Worm (Caenorhabditis elegans) whole organism, young adult: ENCODE measurements around the gene srx-36.

Experiments
- B0019.2 ChIP-seq: fragments of 200-800 bp; sonication (Bioruptor generic); conservative IDR thresholded peaks from 2 replicates; pipeline ENCODE4 v1.3.6; 2022; ENCODE audit warnings: missing genetic modification reagents, missing genetic modification characterization, missing compliant biosample characterization
- B0336.3 ChIP-seq: fragments of 200-800 bp; sonication (Bioruptor generic); IDR thresholded peaks from 2 replicates; pipeline ENCODE4 v1.3.6; 2022; ENCODE audit warnings: missing genetic modification characterization, missing compliant biosample characterization
- C06A6.2 ChIP-seq: fragments of 200-800 bp; sonication (Bioruptor generic); conservative IDR thresholded peaks from 2 replicates; pipeline ENCODE4 v1.3.6; 2022; ENCODE audit warnings: missing genetic modification characterization, missing compliant biosample characterization
- C17E4.6 ChIP-seq: fragments of 200-800 bp; sonication (Bioruptor generic); IDR thresholded peaks from 2 replicates; pipeline ENCODE4 v1.3.6; 2022; ENCODE audit warnings: missing genetic modification reagents, missing genetic modification characterization, missing compliant biosample characterization
- F10E7.11 ChIP-seq: sonication (generic microtip); optimal IDR thresholded peaks from 2 replicates; lab custom pipeline; 2017; ENCODE audit warnings: mild to moderate bottlenecking, missing genetic modification characterization, moderate library complexity, missing compliant biosample characterization
- F49E8.2 ChIP-seq: sonication (generic microtip); optimal IDR thresholded peaks from 3 replicates; lab custom pipeline; 2017; ENCODE audit warnings: missing genetic modification characterization, mild to moderate bottlenecking, missing compliant biosample characterization, antibody characterized with exemption, moderate library complexity; ENCODE audit not compliant: insufficient read depth
- F55B11.4 ChIP-seq: sonication (generic microtip); optimal IDR thresholded peaks from 2 replicates; lab custom pipeline; 2016; ENCODE audit warnings: missing compliant biosample characterization, missing genetic modification characterization, borderline replicate concordance; ENCODE audit not compliant: insufficient read depth
- akir-1 ChIP-seq: fragments of 200-800 bp; sonication (Bioruptor generic); optimal IDR thresholded peaks from 2 replicates; lab custom pipeline; 2018; ENCODE audit warnings: mild to moderate bottlenecking, missing genetic modification characterization, moderate library complexity, missing compliant biosample characterization
- attf-6 ChIP-seq: fragments of 200-800 bp; sonication (Bioruptor generic); IDR thresholded peaks from 2 replicates; pipeline ENCODE4 v1.3.6; 2022; ENCODE audit warnings: missing genetic modification reagents, missing genetic modification characterization, missing compliant biosample characterization
- bed-1 ChIP-seq: fragments of 200-800 bp; sonication (Bioruptor generic); IDR thresholded peaks from 2 replicates; pipeline ENCODE4 v1.3.6; 2022; ENCODE audit warnings: missing genetic modification reagents, missing genetic modification characterization, missing compliant biosample characterization
- bed-2 ChIP-seq: fragments of 200-800 bp; sonication (Bioruptor generic); IDR thresholded peaks from 2 replicates; pipeline ENCODE4 v1.3.6; 2022; ENCODE audit warnings: missing genetic modification reagents, missing genetic modification characterization, missing compliant biosample characterization
- cebp-2 ChIP-seq: fragments of 200-800 bp; sonication (Bioruptor generic); IDR thresholded peaks from 2 replicates; pipeline ENCODE4 v1.3.6; 2022; ENCODE audit warnings: missing genetic modification characterization, missing compliant biosample characterization
- ceh-100 ChIP-seq: fragments of 200-800 bp; sonication (Bioruptor generic); IDR thresholded peaks from 2 replicates; pipeline ENCODE4 v1.3.6; 2022; ENCODE audit warnings: missing genetic modification reagents, missing genetic modification characterization, missing compliant biosample characterization
- ceh-79 ChIP-seq: sonication (generic microtip); optimal IDR thresholded peaks from 2 replicates; lab custom pipeline; 2017; ENCODE audit warnings: mild to moderate bottlenecking, missing genetic modification characterization, missing compliant biosample characterization
- ceh-91 ChIP-seq: fragments of 200-800 bp; sonication (Bioruptor generic); IDR thresholded peaks from 2 replicates; pipeline ENCODE4 v1.3.6; 2022; ENCODE audit warnings: missing genetic modification reagents, missing genetic modification characterization, missing compliant biosample characterization
- dpff-1 ChIP-seq: sonication (generic microtip); optimal IDR thresholded peaks from 2 replicates; lab custom pipeline; 2017; ENCODE audit warnings: mild to moderate bottlenecking, missing genetic modification characterization, missing compliant biosample characterization
- egl-18 ChIP-seq: fragments of 200-800 bp; sonication (Bioruptor generic); IDR thresholded peaks from 2 replicates; pipeline ENCODE4 v1.3.6; 2022; ENCODE audit warnings: missing genetic modification reagents, missing genetic modification characterization, missing compliant biosample characterization
- ekl-4 ChIP-seq: fragments of 200-800 bp; sonication (Bioruptor generic); IDR thresholded peaks from 2 replicates; pipeline ENCODE4 v1.3.6; 2022; ENCODE audit warnings: missing genetic modification reagents, missing genetic modification characterization, missing compliant biosample characterization
- him-1 ChIP-seq: sonication (generic microtip); optimal IDR thresholded peaks from 2 replicates; lab custom pipeline; 2016; ENCODE audit warnings: missing genotype, missing genetic modification reagents, missing genetic modification characterization, missing compliant biosample characterization
- hmg-1.2 ChIP-seq: fragments of 200-800 bp; sonication (Bioruptor generic); IDR thresholded peaks from 2 replicates; pipeline ENCODE4 v1.3.6; 2022; ENCODE audit warnings: missing genetic modification reagents, missing genetic modification characterization, missing compliant biosample characterization
- hrde-1 ChIP-seq: sonication (generic microtip); optimal IDR thresholded peaks from 2 replicates; lab custom pipeline; 2016; ENCODE audit warnings: missing genetic modification characterization, mild to moderate bottlenecking, missing compliant biosample characterization, moderate library complexity, missing genotype, missing genetic modification reagents, borderline replicate concordance
- lir-1 ChIP-seq: fragments of 200-800 bp; sonication (Bioruptor generic); conservative IDR thresholded peaks from 2 replicates; pipeline ENCODE4 v1.3.6; 2022; ENCODE audit warnings: missing genetic modification reagents, missing genetic modification characterization, missing compliant biosample characterization
- lsl-1 ChIP-seq: fragments of 200-800 bp; sonication (Bioruptor generic); optimal IDR thresholded peaks from 2 replicates; lab custom pipeline; 2018; ENCODE audit warnings: mild to moderate bottlenecking, missing genetic modification characterization, moderate library complexity, missing compliant biosample characterization
- mel-28 ChIP-seq: sonication (generic microtip); optimal IDR thresholded peaks from 2 replicates; lab custom pipeline; 2016; ENCODE audit warnings: borderline replicate concordance, mild to moderate bottlenecking, missing genetic modification characterization, missing compliant biosample characterization
- nfya-1 ChIP-seq: sonication (generic microtip); optimal IDR thresholded peaks from 2 replicates; lab custom pipeline; 2017; ENCODE audit warnings: antibody characterized with exemption, missing compliant biosample characterization, missing genetic modification characterization, borderline replicate concordance; ENCODE audit not compliant: insufficient read depth
- nhr-80 ChIP-seq: sonication (generic microtip); optimal IDR thresholded peaks from 2 replicates; lab custom pipeline; 2016; ENCODE audit warnings: missing genetic modification characterization, missing compliant biosample characterization
- pbrm-1 ChIP-seq: fragments of 200-800 bp; sonication (Bioruptor generic); IDR thresholded peaks from 2 replicates; pipeline ENCODE4 v1.3.6; 2022; ENCODE audit warnings: missing genetic modification reagents, missing genetic modification characterization, missing compliant biosample characterization
- rpc-1 ChIP-seq, 2 experiments: fragments of 150-350 bp in 1 of 2; sonication (generic microtip) in 1 of 2; optimal IDR thresholded peaks; 2 replicates each; lab custom pipeline; 2014 to 2018; ENCODE audit warnings: missing biosample characterization in 1 of 2, missing genetic modification characterization in 1 of 2, missing genetic modification reagents in 1 of 2, missing genotype in 1 of 2
- snpc-1.1 ChIP-seq: sonication (generic microtip); optimal IDR thresholded peaks from 2 replicates; lab custom pipeline; 2017; ENCODE audit warnings: missing genetic modification characterization, mild to moderate bottlenecking, missing compliant biosample characterization, antibody characterized with exemption, moderate library complexity, missing genotype, missing genetic modification reagents; ENCODE audit not compliant: insufficient read depth
- snpc-3.4 ChIP-seq: sonication (generic microtip); optimal IDR thresholded peaks from 2 replicates; lab custom pipeline; 2017; ENCODE audit warnings: missing genetic modification characterization, mild to moderate bottlenecking, missing compliant biosample characterization, antibody characterized with exemption, moderate library complexity, missing genotype, missing genetic modification reagents
- snpc-4 ChIP-seq, 5 experiments: fragments of 150-350 bp in 1 of 5; sonication (generic microtip) in 4 of 5; optimal IDR thresholded peaks; 2 replicates each; lab custom pipeline; 2014 to 2018; ENCODE audit warnings: missing genetic modification characterization in 5 of 5, missing biosample characterization in 3 of 5, antibody characterized with exemption in 2 of 5, mild to moderate bottlenecking in 2 of 5, missing compliant biosample characterization in 2 of 5, missing genotype in 2 of 5, moderate library complexity in 2 of 5, missing genetic modification reagents in 1 of 5
- tbx-9 ChIP-seq: sonication (generic microtip); optimal IDR thresholded peaks from 2 replicates; lab custom pipeline; 2016; ENCODE audit warnings: borderline replicate concordance, missing genetic modification characterization, inconsistent platforms, missing compliant biosample characterization
- unc-130 ChIP-seq: sonication (generic microtip); optimal IDR thresholded peaks from 2 replicates; lab custom pipeline; 2016; ENCODE audit warnings: missing genetic modification reagents, missing genetic modification characterization, missing compliant biosample characterization
- zim-3 ChIP-seq: sonication (generic microtip); optimal IDR thresholded peaks from 2 replicates; lab custom pipeline; 2017; ENCODE audit warnings: mild to moderate bottlenecking, missing genetic modification characterization, moderate library complexity, missing compliant biosample characterization
- ztf-18 ChIP-seq: sonication (generic microtip); optimal IDR thresholded peaks from 2 replicates; lab custom pipeline; 2016; ENCODE audit warnings: missing genotype, mild to moderate bottlenecking, missing genetic modification characterization, missing compliant biosample characterization
- ztf-25 ChIP-seq: fragments of 200-800 bp; sonication (Bioruptor generic); IDR thresholded peaks from 2 replicates; pipeline ENCODE4 v1.3.6; 2022; ENCODE audit warnings: missing genetic modification reagents, missing genetic modification characterization, missing compliant biosample characterization
- ztf-26 ChIP-seq: sonication (generic microtip); optimal IDR thresholded peaks from 2 replicates; lab custom pipeline; 2017; ENCODE audit warnings: missing genetic modification characterization, missing compliant biosample characterization

The srx-36 gene

DNA sequence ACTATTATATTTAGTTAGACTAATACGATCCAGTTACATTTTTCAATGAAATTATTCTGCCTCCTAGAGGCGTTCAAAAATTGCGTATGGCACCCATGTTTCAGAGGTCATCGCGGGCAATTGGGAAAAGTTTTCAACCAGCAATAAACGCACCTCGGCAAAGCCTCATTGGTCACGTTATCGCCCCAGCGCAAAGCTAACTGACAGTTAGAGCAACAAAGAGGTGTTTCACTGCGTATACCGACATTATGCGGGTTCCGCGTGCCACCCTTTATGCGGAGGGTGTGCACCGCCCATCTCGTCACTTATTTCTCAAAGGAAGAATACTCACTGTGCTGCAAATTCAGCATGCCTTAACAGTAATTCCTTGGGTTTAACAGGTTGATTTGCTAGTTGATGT lies 11.8 kb upstream of the srx-36 start (continued):
- TF ChIP-seq B0019.2 (GFP tag; lab: Robert Waterston, UW) (0 out of 2 replicates have a peak, but pooled peaks have one; percentile 50), C06A6.2 (no peak), ztf-26 (tag; lab: Kevin White, UChicago) (no peak), snpc-1.1 (tag; lab: Kevin White, UChicago) (peak; percentile 95), bed-2 (no peak), C17E4.6 (0 out of 2 replicates have a peak, but pooled peaks have one; percentile 47), lsl-1 (GFP tag; lab: Kevin White, UChicago) (peak; percentile 68), ceh-91 (no peak), rpc-1 (optimal IDR thresholded peaks at IDR 0.05; lab: Kevin White, UChicago) (no peak), rpc-1 (tag; optimal IDR thresholded peaks at IDR 0.05; lab: Kevin White, UChicago) (peak; percentile 6), snpc-4 (GFP tag; optimal IDR thresholded peaks at IDR 0.05; lab: Kevin White, UChicago) (peak; percentile 91), snpc-4 (tag; optimal IDR thresholded peaks at IDR 0.05; lab: Kevin White, UChicago) (peak; percentile 88 to 98 (median 96)), mel-28 (tag; lab: Kevin White, UChicago) (no peak), zim-3 (tag; lab: Kevin White, UChicago) (peak; percentile 14), hrde-1 (tag; lab: Kevin White, UChicago) (peak; percentile 9), pbrm-1 (peak; percentile 92), attf-6 (GFP tag; lab: Robert Waterston, UW) (peak; percentile 82), him-1 (tag; lab: Kevin White, UChicago) (peak; percentile 95), ekl-4 (GFP tag; lab: Robert Waterston, UW) (0 out of 2 replicates have a peak, but pooled peaks have one; percentile 58), tbx-9 (tag; lab: Kevin White, UChicago) (no peak), snpc-3.4 (tag; lab: Kevin White, UChicago) (peak; percentile 76), cebp-2 (GFP tag; lab: Robert Waterston, UW) (0 out of 2 replicates have a peak, but pooled peaks have one; percentile 27), hmg-1.2 (GFP tag; lab: Robert Waterston, UW) (no peak; the same call in 1 of the 2 replicates), unc-130 (GFP tag; lab: Kevin White, UChicago) (peak; percentile 5), ceh-100 (GFP tag; lab: Robert Waterston, UW) (0 out of 2 replicates have a peak, but pooled peaks have one; percentile 29), nhr-80 (tag; lab: Kevin White, UChicago) (peak; percentile 14)

DNA sequence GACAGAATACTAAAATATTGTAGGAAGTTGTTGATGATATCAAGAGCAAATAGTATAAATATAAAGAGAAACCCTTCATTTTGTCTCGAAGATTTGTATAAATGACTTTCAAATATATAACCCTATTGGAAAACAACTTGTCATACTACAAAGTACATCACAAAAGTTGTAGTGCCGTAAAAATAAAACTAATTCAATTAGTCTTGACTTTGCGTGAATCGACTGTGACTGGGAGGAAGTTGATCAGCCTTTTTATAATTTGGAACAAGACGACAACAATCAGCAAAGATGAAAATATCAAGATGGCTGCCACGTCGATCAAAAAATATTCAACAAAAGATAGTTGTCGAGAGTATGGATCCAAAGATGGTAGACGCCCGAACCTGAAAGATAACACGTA lies 11.0 kb upstream of the srx-36 start, which contains the start of gene ugt-40:
Gene ugt-40, minus strand, starts transcription at position 101 of the 400 bp plus-strand sequence.
- TF ChIP-seq ztf-26 (tag; lab: Kevin White, UChicago) (no peak), C06A6.2 (no peak), lir-1 (GFP tag; lab: Robert Waterston, UW) (no peak), nfya-1 (tag; lab: Kevin White, UChicago) (no peak), F55B11.4 (tag; lab: Kevin White, UChicago) (no peak), F10E7.11 (no peak), ztf-18 (tag; lab: Kevin White, UChicago) (no peak), ceh-79 (tag; lab: Kevin White, UChicago) (no peak), bed-1 (no peak), B0336.3 (GFP tag; lab: Robert Waterston, UW) (no peak), egl-18 (GFP tag; lab: Robert Waterston, UW) (no peak), dpff-1 (no peak), akir-1 (GFP tag; lab: Kevin White, UChicago) (no peak), ztf-25 (GFP tag; lab: Robert Waterston, UW) (no peak), mel-28 (tag; lab: Kevin White, UChicago) (no peak), F49E8.2 (tag; lab: Kevin White, UChicago) (no peak)
